Fruit fly (Drosophila melanogaster): ENCODE data around the gene sn.

The sn gene

dm6 chrX:7959512-7959911, 4.3 kb upstream of the sn start (continued):
- TF ChIP-seq Poxn (GFP tag; IDR thresholded peaks at IDR 0.05), result no peak
- TF ChIP-seq zen (tag; optimal IDR thresholded peaks at IDR 0.05), result no peak
- no peak for TF ChIP-seq lilli (GFP tag; optimal IDR thresholded peaks at IDR 0.05)
- TF ChIP-seq fd102C (GFP tag; optimal IDR thresholded peaks at IDR 0.05), result no peak
- no peak for TF ChIP-seq abd-A (tag; optimal IDR thresholded peaks at IDR 0.05)
- no peak for TF ChIP-seq Drgx (GFP tag; IDR thresholded peaks at IDR 0.05)
- no peak for TF ChIP-seq zfh1 (GFP tag; IDR thresholded peaks at IDR 0.05)
- TF ChIP-seq gfzf (GFP tag; optimal IDR thresholded peaks at IDR 0.05), result peak; percentile 49
- no peak for TF ChIP-seq CG12744 (GFP tag; optimal IDR thresholded peaks at IDR 0.05)
- TF ChIP-seq CG7271 (tag; optimal IDR thresholded peaks at IDR 0.05), result no peak
- TF ChIP-seq CG13624 (GFP tag; optimal IDR thresholded peaks at IDR 0.05), result no peak
- no peak for TF ChIP-seq sd (tag; optimal IDR thresholded peaks at IDR 0.05)
- no peak for TF ChIP-seq CG9876 (GFP tag; optimal IDR thresholded peaks at IDR 0.05)
- TF ChIP-seq CG10274 (GFP tag; optimal IDR thresholded peaks at IDR 0.05), result no peak
- TF ChIP-seq NFAT (GFP tag; IDR thresholded peaks at IDR 0.05), result no peak
- TF ChIP-seq CG8290 (GFP tag; optimal IDR thresholded peaks at IDR 0.05), result peak; percentile 46
- TF ChIP-seq CG8290 (tag; optimal IDR thresholded peaks at IDR 0.05), result no peak
- TF ChIP-seq caup (GFP tag; optimal IDR thresholded peaks at IDR 0.05; ENCODE audit: severe bottlenecking), result no peak
- TF ChIP-seq psq (GFP tag; optimal IDR thresholded peaks at IDR 0.05), result no peak
- TF ChIP-seq Xbp1 (GFP tag; optimal IDR thresholded peaks at IDR 0.05), result no peak
- TF ChIP-seq CG14667 (GFP tag; IDR thresholded peaks at IDR 0.05), result no peak
- no peak for TF ChIP-seq CG18476 (GFP tag; optimal IDR thresholded peaks at IDR 0.05)
- no peak for TF ChIP-seq CG33557 (GFP tag; optimal IDR thresholded peaks at IDR 0.05)
- no peak for TF ChIP-seq Dek (tag; optimal IDR thresholded peaks at IDR 0.05)
- TF ChIP-seq Doc3 (GFP tag; IDR thresholded peaks at IDR 0.05; ENCODE audit: partially characterized antibody), result 0 out of 3 replicates have a peak, but pooled peaks have one; percentile 19
- peak; percentile 32 for TF ChIP-seq Sry-δ (GFP tag; optimal IDR thresholded peaks at IDR 0.05)
- TF ChIP-seq onecut (GFP tag; IDR thresholded peaks at IDR 0.05), result no peak
- peak; percentile 34 for TF ChIP-seq BEAF-32 (GFP tag; optimal IDR thresholded peaks at IDR 0.05)
- TF ChIP-seq pfk (GFP tag; optimal IDR thresholded peaks at IDR 0.05), result peak; percentile 86
- TF ChIP-seq HmgZ (tag; optimal IDR thresholded peaks at IDR 0.05), result no peak
- TF ChIP-seq knrl (GFP tag; IDR thresholded peaks at IDR 0.05; ENCODE audit: partially characterized antibody), result 0 out of 3 replicates have a peak, but pooled peaks have one; percentile 18
- TF ChIP-seq Dref (GFP tag; IDR thresholded peaks at IDR 0.05), result 0 out of 2 replicates have a peak, but pooled peaks have one; percentile 22
- no peak for TF ChIP-seq HLHmδ (GFP tag; optimal IDR thresholded peaks at IDR 0.05)
- no peak for TF ChIP-seq CG17568 (GFP tag; optimal IDR thresholded peaks at IDR 0.05)
- no peak for TF ChIP-seq bowl (GFP tag; IDR thresholded peaks at IDR 0.05)
- no peak for TF ChIP-seq run (tag; optimal IDR thresholded peaks at IDR 0.05)
- no peak for TF ChIP-seq CG6791 (GFP tag; IDR thresholded peaks at IDR 0.05; ENCODE audit: partially characterized antibody)
- TF ChIP-seq p53 (GFP tag; optimal IDR thresholded peaks at IDR 0.05), result peak; percentile 64
- no peak for TF ChIP-seq wek (GFP tag; optimal IDR thresholded peaks at IDR 0.05)
- TF ChIP-seq nerfin-1 (tag; optimal IDR thresholded peaks at IDR 0.05), result peak; percentile 3
- TF ChIP-seq B-H1 (GFP tag; IDR thresholded peaks at IDR 0.05), result no peak
- no peak for TF ChIP-seq Meics (GFP tag; optimal IDR thresholded peaks at IDR 0.05)
- peak; percentile 64 for TF ChIP-seq sens (GFP tag)
- TF ChIP-seq trem (tag; optimal IDR thresholded peaks at IDR 0.05), result no peak
- no peak for TF ChIP-seq CG4282 (GFP tag; optimal IDR thresholded peaks at IDR 0.05)
- no peak for TF ChIP-seq Lpt (GFP tag; optimal IDR thresholded peaks at IDR 0.05)

All from whole organism, embryonic.